Worm (Caenorhabditis elegans) whole organism, mixed stage, embryonic: Measurements from ENCODE around the gene srx-5.

Source experiments
- M03D4.4 ChIP-seq: sonication (generic microtip); optimal IDR thresholded peaks from 2 replicates; lab custom pipeline; 2017; ENCODE audit warnings: mild to moderate bottlenecking, missing genetic modification characterization, missing compliant biosample characterization
- blmp-1 ChIP-seq: fragments of 150-350 bp; optimal IDR thresholded peaks from 2 replicates; lab custom pipeline; 2014; ENCODE audit warnings: missing biosample characterization, missing genetic modification characterization
- mab-5 ChIP-seq: fragments of 150-350 bp; optimal IDR thresholded peaks from 2 replicates; lab custom pipeline; 2014; ENCODE audit warnings: missing biosample characterization, missing genetic modification characterization
- mls-2 ChIP-seq: sonication (generic microtip); optimal IDR thresholded peaks from 2 replicates; lab custom pipeline; 2016; ENCODE audit warnings: mild to moderate bottlenecking, missing genetic modification characterization, moderate library complexity, missing compliant biosample characterization
- nhr-12 ChIP-seq: fragments of 150-350 bp; optimal IDR thresholded peaks from 2 replicates; lab custom pipeline; 2014; ENCODE audit warnings: missing biosample characterization, missing genetic modification characterization
- nhr-237 ChIP-seq: fragments of 150-350 bp; optimal IDR thresholded peaks from 2 replicates; lab custom pipeline; 2014; ENCODE audit warnings: missing biosample characterization, missing genetic modification characterization
- nhr-28 ChIP-seq: fragments of 150-350 bp; optimal IDR thresholded peaks from 2 replicates; lab custom pipeline; 2014; ENCODE audit warnings: missing biosample characterization, missing genetic modification characterization
- pha-4 ChIP-seq: fragments of 150-350 bp; optimal IDR thresholded peaks from 2 replicates; lab custom pipeline; 2018; ENCODE audit warnings: missing biosample characterization, missing genetic modification reagents, missing genetic modification characterization
- sem-2 ChIP-seq: fragments of 200-800 bp; sonication (Bioruptor generic); optimal IDR thresholded peaks from 2 replicates; lab custom pipeline; 2018; ENCODE audit warnings: mild to moderate bottlenecking, missing genetic modification characterization, missing compliant biosample characterization
- snpc-4 ChIP-seq: fragments of 150-350 bp; optimal IDR thresholded peaks from 2 replicates; lab custom pipeline; 2014; ENCODE audit warnings: missing biosample characterization, missing genetic modification characterization
- unc-62 ChIP-seq: fragments of 150-350 bp; optimal IDR thresholded peaks from 2 replicates; lab custom pipeline; 2014; ENCODE audit warnings: missing biosample characterization, missing genetic modification reagents, missing genetic modification characterization
- zip-8 ChIP-seq: fragments of 150-350 bp; optimal IDR thresholded peaks from 2 replicates; lab custom pipeline; 2014; ENCODE audit warnings: missing biosample characterization, missing genetic modification characterization
- ztf-11 ChIP-seq: fragments of 150-350 bp; optimal IDR thresholded peaks from 2 replicates; lab custom pipeline; 2014; ENCODE audit warnings: missing biosample characterization, missing genetic modification characterization

ce11 chrV:699051-699450 is 828 bp upstream of the srx-5 start:
- TF ChIP-seq pha-4 (tag; lab: Kevin White, UChicago), result no peak
- TF ChIP-seq zip-8 (tag; lab: Kevin White, UChicago), result peak; percentile 74
- no peak for TF ChIP-seq unc-62 (GFP tag; lab: Kevin White, UChicago)
- TF ChIP-seq nhr-28 (tag; lab: Kevin White, UChicago), result no peak
- TF ChIP-seq sem-2, result no peak
- TF ChIP-seq blmp-1 (tag; lab: Kevin White, UChicago), result no peak
- no peak for TF ChIP-seq nhr-12
- TF ChIP-seq ztf-11 (tag; lab: Kevin White, UChicago), result no peak
- no peak for TF ChIP-seq nhr-237 (tag; lab: Kevin White, UChicago)
- no peak for TF ChIP-seq mab-5 (tag; lab: Kevin White, UChicago)
- TF ChIP-seq snpc-4 (tag; lab: Kevin White, UChicago), result no peak
- no peak for TF ChIP-seq mls-2
- TF ChIP-seq M03D4.4 (tag; lab: Kevin White, UChicago), result no peak
